Worm (Caenorhabditis elegans) whole organism, L3 larva: ENCODE measurements around the gene kxd-1.

ENCODE experiments used
- ceh-28 ChIP-seq: fragments of 150-350 bp; optimal IDR thresholded peaks from 2 replicates; lab custom pipeline; 2014; ENCODE audit warnings: missing biosample characterization, missing genetic modification reagents, missing genetic modification characterization
- ceh-82 ChIP-seq: fragments of 150-350 bp; optimal IDR thresholded peaks from 2 replicates; lab custom pipeline; 2014; ENCODE audit warnings: missing biosample characterization, missing genetic modification characterization
- daf-12 ChIP-seq: fragments of 150-350 bp; optimal IDR thresholded peaks from 2 replicates; lab custom pipeline; 2014; ENCODE audit warnings: missing biosample characterization, missing genetic modification reagents, missing genetic modification characterization
- egl-27 ChIP-seq: sonication (generic microtip); optimal IDR thresholded peaks from 4 replicates; lab custom pipeline; 2017; ENCODE audit warnings: missing biosample characterization, missing genetic modification reagents, missing genetic modification characterization
- elt-3 ChIP-seq, 3 experiments: fragments of 150-350 bp in 1 of 3; sonication (generic microtip) in 2 of 3; optimal IDR thresholded peaks; 2 replicates in 2 of 3; 4 replicates in 1 of 3; lab custom pipeline; 2014 to 2017; ENCODE audit warnings: missing biosample characterization in 3 of 3, missing genetic modification characterization in 3 of 3
- lin-39 ChIP-seq: fragments of 150-350 bp; optimal IDR thresholded peaks from 2 replicates; lab custom pipeline; 2018; ENCODE audit warnings: missing biosample characterization, missing genetic modification reagents, missing genetic modification characterization
- mdl-1 ChIP-seq: fragments of 150-350 bp; optimal IDR thresholded peaks from 2 replicates; lab custom pipeline; 2014; ENCODE audit warnings: missing biosample characterization, missing genetic modification characterization
- nhr-11 ChIP-seq: fragments of 150-350 bp; optimal IDR thresholded peaks from 2 replicates; lab custom pipeline; 2014; ENCODE audit warnings: missing biosample characterization, missing genetic modification characterization
- nhr-25 ChIP-seq: sonication (generic microtip); optimal IDR thresholded peaks from 2 replicates; lab custom pipeline; 2017; ENCODE audit warnings: missing biosample characterization, missing genetic modification characterization
- nhr-43 ChIP-seq: sonication (generic microtip); optimal IDR thresholded peaks from 2 replicates; lab custom pipeline; 2016; ENCODE audit warnings: mild to moderate bottlenecking, missing genetic modification characterization, missing compliant biosample characterization; ENCODE audit not compliant: poor library complexity, severe bottlenecking
- snpc-4 ChIP-seq: fragments of 150-350 bp; optimal IDR thresholded peaks from 2 replicates; lab custom pipeline; 2014; ENCODE audit warnings: missing biosample characterization, missing genetic modification characterization
- tbx-2 ChIP-seq: sonication (generic microtip); optimal IDR thresholded peaks from 2 replicates; lab custom pipeline; 2016; ENCODE audit warnings: mild to moderate bottlenecking, missing genetic modification characterization, missing compliant biosample characterization
- unc-62 ChIP-seq: fragments of 150-350 bp; sonication (generic microtip); optimal IDR thresholded peaks from 4 replicates; lab custom pipeline; 2014; ENCODE audit warnings: missing biosample characterization, missing genetic modification reagents, missing genetic modification characterization
- ztf-4 ChIP-seq: fragments of 150-350 bp; optimal IDR thresholded peaks from 2 replicates; lab custom pipeline; 2014; ENCODE audit warnings: missing biosample characterization, missing genetic modification characterization

- TF ChIP-seq nhr-25 (tag; lab: Kevin White, UChicago), result no peak
- no peak for TF ChIP-seq snpc-4 (tag; lab: Kevin White, UChicago)
- TF ChIP-seq ztf-4, result no peak
- TF ChIP-seq mdl-1 (tag; lab: Kevin White, UChicago), result no peak
- no peak for TF ChIP-seq nhr-11 (tag; lab: Kevin White, UChicago)
- TF ChIP-seq nhr-43 (tag; lab: Kevin White, UChicago), result no peak
- TF ChIP-seq tbx-2, result no peak
- no peak for TF ChIP-seq elt-3 (tag; optimal IDR thresholded peaks at IDR 0.05; lab: Kevin White, UChicago)
- TF ChIP-seq ceh-82 (tag; lab: Kevin White, UChicago), result no peak
- no peak for TF ChIP-seq lin-39 (tag; lab: Kevin White, UChicago)
- TF ChIP-seq daf-12 (tag; lab: Kevin White, UChicago), result no peak
- no peak for TF ChIP-seq egl-27
- TF ChIP-seq unc-62 (GFP tag; lab: Kevin White, UChicago), result no peak
- no peak for TF ChIP-seq ceh-28 (tag; lab: Kevin White, UChicago)
Observed at ce11 chrV:7196037-7196436, 25.2 kb upstream of the kxd-1 start, which contains the start of gene attf-2.
